Worm (Caenorhabditis elegans): ENCODE results near the gene exos-7.

Gene exos-7

DNA sequence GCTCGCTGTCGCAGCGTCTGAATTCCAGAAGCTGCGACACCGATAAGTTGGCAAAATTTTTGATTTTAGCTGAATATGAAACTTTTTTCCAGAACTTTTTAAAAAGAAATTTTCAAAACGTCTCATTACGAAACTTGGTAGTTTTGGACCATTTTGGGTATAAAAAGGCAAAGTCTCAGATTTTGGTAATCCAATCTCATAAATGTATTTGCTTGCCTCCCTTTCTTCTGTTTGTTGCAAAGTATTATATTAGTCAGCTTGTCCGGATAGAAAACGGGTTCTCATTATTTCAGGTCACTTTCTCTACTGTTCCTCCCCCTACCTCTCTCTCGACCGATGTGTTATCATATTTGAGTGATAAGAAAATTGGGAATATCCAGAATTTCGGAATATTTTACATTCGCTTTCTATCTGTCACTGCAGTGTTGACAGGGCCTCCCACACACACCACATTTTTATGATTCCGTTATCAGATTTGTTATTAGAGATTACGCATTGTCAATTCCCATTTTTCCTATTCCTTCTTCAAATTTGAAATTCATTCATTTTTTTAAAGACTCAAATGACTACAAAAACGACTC is 15.0 kb downstream of the exos-7 start, which contains the start of gene F31D4.5:
Gene F31D4.5, plus strand, starts transcription at position 491 of the 581 bp plus-strand sequence.
- TF ChIP-seq unc-62 (GFP tag; optimal IDR thresholded peaks at IDR 0.05 in 1 of 2) (peak in 1 of 2 experiments; percentile 81), unc-62 (tag; optimal IDR thresholded peaks at IDR 0.05) (no peak), mxl-3 (GFP tag; optimal IDR thresholded peaks at IDR 0.05) (no peak), sdz-12 (GFP tag; optimal IDR thresholded peaks at IDR 0.05) (no peak), daf-16 (GFP tag; optimal IDR thresholded peaks at IDR 0.05) (no peak), daf-16 (tag; optimal IDR thresholded peaks at IDR 0.05) (peak; percentile 56)

DNA sequence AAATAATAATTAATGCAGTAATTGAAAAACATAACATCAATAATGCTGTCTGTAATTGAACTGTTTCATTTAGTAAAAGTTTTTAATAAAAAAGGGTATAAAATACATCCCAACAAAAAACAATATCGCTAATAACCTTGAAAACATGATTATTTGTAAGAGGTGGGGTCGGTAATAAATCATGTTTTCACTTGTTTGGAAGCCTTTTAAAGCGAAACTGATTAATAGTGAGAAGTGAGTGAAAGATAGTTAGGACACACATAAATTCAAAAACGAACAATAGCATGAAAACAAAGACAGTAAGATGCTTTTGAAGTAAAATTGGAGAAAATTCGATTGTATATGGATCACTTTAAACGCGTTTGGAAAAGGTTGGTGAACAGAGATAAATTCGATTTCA is 22.4 kb downstream of the exos-7 start, which contains the start of gene try-4:
Gene try-4, minus strand, starts transcription at position 74 of the 400 bp plus-strand sequence.
- TF ChIP-seq daf-16 (GFP tag; optimal IDR thresholded peaks at IDR 0.05) (no peak), daf-16 (tag; optimal IDR thresholded peaks at IDR 0.05) (no peak), unc-62 (GFP tag; optimal IDR thresholded peaks at IDR 0.05 in 1 of 2) (peak in 1 of 2 experiments; percentile 97), unc-62 (tag; optimal IDR thresholded peaks at IDR 0.05) (no peak), nhr-28 (tag; optimal IDR thresholded peaks at IDR 0.05) (peak; percentile 10)

DNA sequence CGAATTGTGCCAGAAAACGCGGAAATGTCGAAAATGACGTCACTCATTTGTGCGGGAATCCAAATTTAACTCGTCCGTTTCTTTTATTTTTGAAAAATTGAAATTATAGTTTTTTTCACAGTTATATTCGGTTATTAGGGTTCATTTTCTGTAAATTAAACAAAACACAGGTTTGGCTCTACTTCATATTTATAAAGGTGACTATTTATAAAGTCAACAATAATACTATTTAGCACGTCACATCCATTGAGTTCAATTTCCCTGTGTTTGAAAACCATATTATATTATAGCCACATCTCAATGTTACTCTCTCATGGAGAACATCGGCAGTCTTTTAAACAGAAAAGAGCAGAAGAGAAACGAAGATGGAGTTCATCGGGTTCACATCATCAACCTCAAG is 24.0 kb downstream of the exos-7 start, which contains the start of gene twk-35:
Gene twk-35, plus strand, starts transcription at position 301 of the 400 bp plus-strand sequence.
- TF ChIP-seq ama-1 (optimal IDR thresholded peaks at IDR 0.05) = no peak
- peak; percentile 67 for TF ChIP-seq aha-1 (tag)
- no peak for TF ChIP-seq ceh-20 (GFP tag; IDR thresholded peaks at IDR 0.05)

DNA sequence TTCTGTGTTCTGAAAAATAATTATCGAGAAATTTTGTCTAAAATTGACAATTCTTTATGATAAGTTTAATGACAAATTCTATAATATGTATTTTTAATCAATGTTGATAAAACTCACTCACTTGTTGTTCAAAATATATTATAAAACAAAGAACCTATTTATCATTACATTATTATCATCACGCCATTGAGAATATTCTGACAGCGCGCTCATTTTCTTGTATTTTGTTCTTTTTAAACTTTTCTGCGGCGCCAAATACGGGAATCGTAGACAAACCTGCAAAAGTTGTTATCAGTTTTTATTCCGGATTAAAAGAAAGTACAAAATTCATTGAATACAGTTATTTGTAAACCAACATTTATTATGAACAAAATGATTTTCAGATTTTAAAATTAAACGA is 27.7 kb downstream of the exos-7 start:
- no peak for TF ChIP-seq lin-15B (tag; optimal IDR thresholded peaks at IDR 0.05)
- no peak for TF ChIP-seq nhr-48 (tag; optimal IDR thresholded peaks at IDR 0.05)
- peak; percentile 58 for TF ChIP-seq hlh-11 (tag; optimal IDR thresholded peaks at IDR 0.05)
- TF ChIP-seq dmd-6 (GFP tag; IDR thresholded peaks at IDR 0.05) = peak; percentile 68
- peak; percentile 70 for TF ChIP-seq dve-1 (tag; optimal IDR thresholded peaks at IDR 0.05; ENCODE audit: insufficient read depth)
- no peak for TF ChIP-seq madf-5 (GFP tag; IDR thresholded peaks at IDR 0.05)
- peak; percentile 48 for TF ChIP-seq T20F7.1 (GFP tag; optimal IDR thresholded peaks at IDR 0.05)
- no peak for TF ChIP-seq F44E2.7 (GFP tag; IDR thresholded peaks at IDR 0.05)
- no peak for TF ChIP-seq fkh-10 (GFP tag; optimal IDR thresholded peaks at IDR 0.05)
- TF ChIP-seq daf-16 (GFP tag; optimal IDR thresholded peaks at IDR 0.05) = no peak
- peak; percentile 96 for TF ChIP-seq daf-16 (tag; optimal IDR thresholded peaks at IDR 0.05)
- TF ChIP-seq nhr-6 (tag; optimal IDR thresholded peaks at IDR 0.05) = no peak
- TF ChIP-seq spr-3 (GFP tag; optimal IDR thresholded peaks at IDR 0.05) = no peak
- TF ChIP-seq nhr-28 (tag; optimal IDR thresholded peaks at IDR 0.05) = peak; percentile 18
- TF ChIP-seq ceh-44 (GFP tag; IDR thresholded peaks at IDR 0.05) = no peak
- peak in 1 of 2 experiments; percentile 27 for TF ChIP-seq lsy-2 (tag; optimal IDR thresholded peaks at IDR 0.05)
- TF ChIP-seq mep-1 (tag; optimal IDR thresholded peaks at IDR 0.05) = peak; percentile 59
- no peak for TF ChIP-seq ceh-20 (GFP tag; IDR thresholded peaks at IDR 0.05)

DNA sequence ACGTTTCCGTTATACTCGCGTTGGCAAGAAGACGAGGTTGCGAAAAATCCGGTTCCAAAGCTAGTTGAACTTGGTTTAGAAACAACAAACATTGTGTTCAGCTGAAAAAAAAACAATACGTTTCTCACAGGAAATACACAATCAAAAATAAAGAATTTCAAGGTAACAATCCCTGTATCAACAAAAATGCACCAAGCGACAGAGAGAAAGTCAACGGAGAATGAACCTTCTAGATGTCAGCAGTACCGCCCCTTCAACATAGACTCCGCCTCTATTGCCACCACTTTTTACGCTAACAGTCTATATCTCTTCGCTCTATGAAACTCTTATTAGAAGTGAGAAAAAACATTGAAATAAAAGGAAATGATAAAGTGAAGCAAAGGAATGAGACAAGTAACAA is 29.7 kb downstream of the exos-7 start, which contains the start of gene F31D4.8:
Gene F31D4.8, minus strand, starts transcription at position 101 of the 400 bp plus-strand sequence.
- TF ChIP-seq hlh-11 (tag; optimal IDR thresholded peaks at IDR 0.05) = no peak
- TF ChIP-seq aha-1 (tag) = peak; percentile 41
- no peak for TF ChIP-seq ceh-62 (tag; optimal IDR thresholded peaks at IDR 0.05)
- no peak for TF ChIP-seq daf-16 (GFP tag; optimal IDR thresholded peaks at IDR 0.05)
- TF ChIP-seq daf-16 (tag; optimal IDR thresholded peaks at IDR 0.05) = peak; percentile 20

DNA sequence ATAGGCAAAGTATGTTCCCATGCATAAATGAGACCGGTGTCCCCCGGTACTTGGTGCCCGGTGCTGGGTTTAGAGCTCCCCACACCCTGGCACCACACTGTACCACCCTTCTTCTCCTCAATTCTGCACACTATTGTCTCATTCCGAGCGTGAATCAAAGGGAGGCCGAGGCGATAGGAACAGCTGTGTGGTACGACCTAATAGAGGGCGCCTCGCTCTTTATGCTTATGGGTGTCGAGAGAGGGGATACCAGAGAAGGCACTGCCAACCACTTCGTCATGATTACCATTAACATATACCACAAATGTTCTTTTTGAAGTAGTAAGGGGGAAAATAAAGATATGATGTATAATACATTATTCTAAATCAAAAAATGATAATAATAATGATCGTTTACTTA is 32.0 kb downstream of the exos-7 start:
- TF ChIP-seq nhr-48 (tag; optimal IDR thresholded peaks at IDR 0.05) (no peak), zfp-2 (tag; optimal IDR thresholded peaks at IDR 0.05) (no peak), aha-1 (tag) (peak; percentile 61), Y105C5A.15 (GFP tag; IDR thresholded peaks at IDR 0.05) (no peak), R02D3.7 (tag; optimal IDR thresholded peaks at IDR 0.05) (no peak)

DNA sequence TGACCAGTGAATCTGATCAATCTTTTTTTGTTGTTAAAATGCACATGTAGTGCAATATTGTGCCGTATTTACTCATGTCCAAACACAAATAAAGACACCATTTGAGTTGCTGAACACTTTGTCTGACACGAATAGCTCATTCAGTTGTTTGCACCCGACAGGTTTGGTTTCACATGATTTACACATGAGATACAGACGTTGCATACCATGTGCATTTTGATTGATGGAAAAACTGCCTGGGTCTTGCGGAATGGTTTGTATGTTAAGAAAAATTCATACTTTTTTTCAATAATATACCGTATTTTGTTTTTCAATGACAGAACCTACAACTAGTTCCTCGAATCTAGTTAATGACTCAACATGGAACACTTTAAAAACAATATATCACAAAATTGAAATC is 32.5 kb downstream of the exos-7 start:
- TF ChIP-seq pha-4 (GFP tag; IDR thresholded peaks at IDR 0.05) (no peak), pha-4 (tag; optimal IDR thresholded peaks at IDR 0.05) (no peak), dmd-6 (GFP tag; IDR thresholded peaks at IDR 0.05) (peak; percentile 67), ZK337.2 (GFP tag; IDR thresholded peaks at IDR 0.05) (no peak), ceh-82 (tag; optimal IDR thresholded peaks at IDR 0.05) (no peak), daf-16 (GFP tag; optimal IDR thresholded peaks at IDR 0.05) (no peak), daf-16 (tag; optimal IDR thresholded peaks at IDR 0.05) (peak; percentile 39), hlh-30 (tag; optimal IDR thresholded peaks at IDR 0.05; ENCODE audit: insufficient read depth) (peak; percentile 54), ama-1 (optimal IDR thresholded peaks at IDR 0.05) (no peak), mdl-1 (tag; optimal IDR thresholded peaks at IDR 0.05) (no peak), nhr-48 (tag; optimal IDR thresholded peaks at IDR 0.05) (peak; percentile 35), dve-1 (tag; optimal IDR thresholded peaks at IDR 0.05; ENCODE audit: insufficient read depth) (peak; percentile 10), mxl-2 (GFP tag; conservative IDR thresholded peaks at IDR 0.05) (peak; percentile 97), unc-62 (GFP tag; optimal IDR thresholded peaks at IDR 0.05 in 1 of 2) (peak in 1 of 2 experiments; percentile 81), unc-62 (tag; optimal IDR thresholded peaks at IDR 0.05) (no peak)

Measured in whole organism, L4 larva.